Fruit fly (Drosophila melanogaster): ENCODE data around the gene Hipk.

The Hipk gene

DNA sequence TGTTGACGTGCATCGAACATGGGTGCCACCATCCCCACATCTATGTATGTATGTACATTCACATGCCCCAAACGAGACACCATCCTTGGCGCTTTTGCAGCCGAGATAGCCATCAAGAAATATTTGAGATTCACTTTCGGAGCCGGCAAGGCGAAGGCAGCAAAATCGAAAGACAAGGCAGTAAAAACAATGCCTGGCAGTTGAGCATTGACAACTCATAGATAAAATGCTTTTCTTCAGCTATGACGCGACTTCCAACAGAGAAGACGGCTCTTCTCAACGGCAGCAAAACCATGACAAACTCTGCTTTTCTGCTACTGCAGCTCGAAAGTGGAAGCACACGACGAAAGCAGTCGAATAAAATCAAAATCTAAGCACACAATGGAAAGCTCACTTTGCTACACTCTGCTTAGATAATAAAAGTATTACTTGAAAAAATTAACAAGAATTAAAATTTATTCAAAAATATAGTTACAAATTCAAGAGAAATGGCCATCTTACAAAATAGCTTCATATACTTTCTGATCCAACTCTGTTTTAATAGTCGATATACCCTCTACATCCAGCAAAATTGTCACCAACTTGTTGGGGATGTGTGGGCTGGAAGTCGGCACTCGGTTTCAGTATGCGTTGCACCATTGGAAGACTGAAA lies 25.8 kb upstream of the Hipk start (continued):
- TF ChIP-seq zfh1 (GFP tag; IDR thresholded peaks at IDR 0.05) (peak; percentile 72), wek (GFP tag; optimal IDR thresholded peaks at IDR 0.05) (no peak), Drgx (GFP tag; IDR thresholded peaks at IDR 0.05) (peak; percentile 78), MESR4 (GFP tag; optimal IDR thresholded peaks at IDR 0.05) (no peak), CG15696 (tag; optimal IDR thresholded peaks at IDR 0.05) (no peak), CG15269 (tag; optimal IDR thresholded peaks at IDR 0.05) (no peak), bbx (GFP tag; IDR thresholded peaks at IDR 0.05; ENCODE audit: partially characterized antibody) (no peak), CG10959 (GFP tag; IDR thresholded peaks at IDR 0.05) (no peak), CG15601 (tag; optimal IDR thresholded peaks at IDR 0.05) (peak; percentile 20), stwl (tag; optimal IDR thresholded peaks at IDR 0.05) (no peak), CG2116 (GFP tag; optimal IDR thresholded peaks at IDR 0.05) (no peak), gem (tag; optimal IDR thresholded peaks at IDR 0.05) (peak; percentile 52), CG31441 (GFP tag; IDR thresholded peaks at IDR 0.05) (peak; percentile 71), dati (GFP tag; IDR thresholded peaks at IDR 0.05) (no peak), al (GFP tag; IDR thresholded peaks at IDR 0.05) (no peak), CG2199 (GFP tag; IDR thresholded peaks at IDR 0.05) (peak; percentile 93), D19A (tag; optimal IDR thresholded peaks at IDR 0.05) (peak; percentile 80), CG3407 (GFP tag; optimal IDR thresholded peaks at IDR 0.05) (peak; percentile 18), CG6765 (GFP tag; optimal IDR thresholded peaks at IDR 0.05) (no peak), CG17359 (tag; optimal IDR thresholded peaks at IDR 0.05) (peak; percentile 71), CG2202 (tag; optimal IDR thresholded peaks at IDR 0.05) (no peak), sisA (GFP tag; IDR thresholded peaks at IDR 0.05) (peak; percentile 64), CG11723 (GFP tag; optimal IDR thresholded peaks at IDR 0.05) (no peak), ranshi (GFP tag; IDR thresholded peaks at IDR 0.05) (0 out of 2 replicates have a peak, but pooled peaks have one; percentile 31), repo (GFP tag; optimal IDR thresholded peaks at IDR 0.05) (no peak), CG43689 (GFP tag; IDR thresholded peaks at IDR 0.05) (no peak), CG18476 (GFP tag; optimal IDR thresholded peaks at IDR 0.05) (no peak), Awh (GFP tag; IDR thresholded peaks at IDR 0.05) (peak; percentile 82), CG6175 (GFP tag; IDR thresholded peaks at IDR 0.05) (no peak), CG7745 (tag; optimal IDR thresholded peaks at IDR 0.05) (no peak), CG2120 (GFP tag; optimal IDR thresholded peaks at IDR 0.05) (no peak), Nf-YA (GFP tag; IDR thresholded peaks at IDR 0.05) (no peak), jing (GFP tag; optimal IDR thresholded peaks at IDR 0.05) (no peak), CG10321 (GFP tag; IDR thresholded peaks at IDR 0.05) (no peak), ttk (GFP tag; IDR thresholded peaks at IDR 0.05) (peak; percentile 70), so (GFP tag; IDR thresholded peaks at IDR 0.05) (no peak; the same call in 2 of the 3 replicates), Jarid2 (GFP tag; optimal IDR thresholded peaks at IDR 0.05) (no peak), CG12219 (GFP tag; optimal IDR thresholded peaks at IDR 0.05) (no peak), CG8290 (GFP tag; optimal IDR thresholded peaks at IDR 0.05) (no peak), CG8290 (tag; optimal IDR thresholded peaks at IDR 0.05) (no peak), CG14014 (GFP tag; IDR thresholded peaks at IDR 0.05) (peak; percentile 31; the same call in 1 of the 2 replicates), Scr (GFP tag; IDR thresholded peaks at IDR 0.05; ENCODE audit: partially characterized antibody) (no peak), ems (GFP tag; optimal IDR thresholded peaks at IDR 0.05) (no peak), YL-1 (GFP tag; optimal IDR thresholded peaks at IDR 0.05) (no peak), CG10462 (GFP tag; optimal IDR thresholded peaks at IDR 0.05) (no peak), HLH54F (GFP tag; optimal IDR thresholded peaks at IDR 0.05) (no peak), Bteb2 (GFP tag; optimal IDR thresholded peaks at IDR 0.05) (no peak), Gsc (GFP tag; IDR thresholded peaks at IDR 0.05) (no peak), CG34224 (GFP tag; IDR thresholded peaks at IDR 0.05; ENCODE audit: partially characterized antibody) (no peak), toy (GFP tag; IDR thresholded peaks at IDR 0.05) (no peak), br (optimal IDR thresholded peaks at IDR 0.05) (no peak), CG11093 (GFP tag; IDR thresholded peaks at IDR 0.05) (peak; percentile 52; the same call in 2 of the 3 replicates)

Data from whole organism, embryonic.